Fruit fly (Drosophila melanogaster) whole organism, adult: ENCODE measurements around the gene CG4198.

Experiments
- CG12768 ChIP-seq: fragments of 200-800 bp; sonication (Bioruptor generic); optimal IDR thresholded peaks from 2 replicates; lab custom pipeline; 2017; ENCODE audit warnings: missing biosample characterization, missing genetic modification characterization, mild to moderate bottlenecking, moderate library complexity, missing genetic modification reagents
- CG14711 ChIP-seq: fragments of 200-800 bp; sonication (Bioruptor generic); optimal IDR thresholded peaks from 2 replicates; lab custom pipeline; 2018; ENCODE audit warnings: missing biosample characterization, mild to moderate bottlenecking, missing genetic modification characterization, moderate library complexity
- CG1620 ChIP-seq: fragments of 200-800 bp; sonication (Bioruptor generic); optimal IDR thresholded peaks from 2 replicates; lab custom pipeline; 2016; ENCODE audit warnings: missing biosample characterization, missing genetic modification characterization
- CG5204 ChIP-seq: fragments of 200-800 bp; sonication (Bioruptor generic); optimal IDR thresholded peaks from 2 replicates; lab custom pipeline; 2016; ENCODE audit warnings: missing biosample characterization, missing genetic modification characterization
- Hr96 ChIP-seq: fragments of 200-800 bp; sonication (Bioruptor generic); optimal IDR thresholded peaks from 2 replicates; lab custom pipeline; 2016; ENCODE audit warnings: missing biosample characterization, missing genetic modification characterization
- Mnt ChIP-seq: fragments of 200-800 bp; sonication (Bioruptor generic); optimal IDR thresholded peaks from 2 replicates; lab custom pipeline; 2016; ENCODE audit warnings: missing biosample characterization, mild to moderate bottlenecking, missing genetic modification characterization
- cic ChIP-seq: fragments of 200-800 bp; sonication (Bioruptor generic); optimal IDR thresholded peaks from 2 replicates; lab custom pipeline; 2017; ENCODE audit warnings: missing biosample characterization, mild to moderate bottlenecking, missing genetic modification characterization, moderate library complexity
- cnc ChIP-seq, 2 experiments: fragments of >200 bp; optimal IDR thresholded peaks; 2 replicates each; lab custom pipeline; 2017
- kay ChIP-seq: fragments of 200-800 bp; sonication (Bioruptor generic); peaks from one replicate; lab custom pipeline; 2016; ENCODE audit warnings: missing biosample characterization, missing genetic modification characterization, borderline replicate concordance
- ovo ChIP-seq: fragments of 200-800 bp; sonication (Bioruptor generic); optimal IDR thresholded peaks from 2 replicates; lab custom pipeline; 2016; ENCODE audit warnings: missing biosample characterization, missing genetic modification characterization
- pad ChIP-seq: fragments of 200-800 bp; sonication (Bioruptor generic); optimal IDR thresholded peaks from 3 replicates; lab custom pipeline; 2017; ENCODE audit warnings: missing biosample characterization, missing genetic modification characterization, mild to moderate bottlenecking, moderate library complexity, missing genetic modification reagents
- tj ChIP-seq: fragments of 200-800 bp; sonication (Bioruptor generic); optimal IDR thresholded peaks from 3 replicates; lab custom pipeline; 2017; ENCODE audit warnings: missing biosample characterization, mild to moderate bottlenecking, missing genetic modification characterization, moderate library complexity
- toe ChIP-seq: fragments of 200-800 bp; sonication (Bioruptor generic); optimal IDR thresholded peaks from 2 replicates; lab custom pipeline; 2016; ENCODE audit warnings: missing biosample characterization, missing genetic modification characterization

DNA sequence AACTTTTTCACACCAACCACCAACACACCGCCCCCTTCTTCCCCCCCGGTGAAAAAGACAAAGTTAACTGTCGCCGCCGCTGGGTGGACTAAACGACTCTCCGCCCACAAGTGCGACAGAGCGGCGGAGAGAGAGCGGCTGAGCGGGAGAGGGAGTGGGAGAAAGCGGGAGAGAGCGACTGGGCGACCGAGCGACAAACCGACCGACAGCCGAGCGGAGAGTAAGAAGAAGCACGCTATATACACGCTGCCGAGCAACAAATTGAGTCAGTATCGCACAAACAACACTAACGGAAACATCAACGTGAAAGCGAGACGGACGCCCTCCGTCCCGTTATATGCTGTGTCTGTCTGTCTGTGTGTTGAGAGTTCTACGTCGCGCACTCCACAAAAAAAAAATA, 26.9 kb downstream of the CG4198 start, which contains the start of gene SK:
- TF ChIP-seq cic (GFP tag; lab: Kevin White, UChicago) (no peak), Hr96 (GFP tag; lab: Kevin White, UChicago) (no peak), CG5204 (GFP tag; lab: Kevin White, UChicago) (no peak), ovo (GFP tag; lab: Kevin White, UChicago) (no peak), CG12768 (no peak), CG1620 (no peak), kay (no peak), pad (GFP tag; lab: Kevin White, UChicago) (no peak), tj (GFP tag; lab: Kevin White, UChicago) (no peak), CG14711 (tag; lab: Kevin White, UChicago) (no peak), cnc (optimal IDR thresholded peaks at IDR 0.05; lab: Kevin White, UChicago) (no peak), toe (no peak), Mnt (GFP tag; lab: Kevin White, UChicago) (no peak)
